Worm (Caenorhabditis elegans): ENCODE results near the gene C09G9.3.

DNA sequence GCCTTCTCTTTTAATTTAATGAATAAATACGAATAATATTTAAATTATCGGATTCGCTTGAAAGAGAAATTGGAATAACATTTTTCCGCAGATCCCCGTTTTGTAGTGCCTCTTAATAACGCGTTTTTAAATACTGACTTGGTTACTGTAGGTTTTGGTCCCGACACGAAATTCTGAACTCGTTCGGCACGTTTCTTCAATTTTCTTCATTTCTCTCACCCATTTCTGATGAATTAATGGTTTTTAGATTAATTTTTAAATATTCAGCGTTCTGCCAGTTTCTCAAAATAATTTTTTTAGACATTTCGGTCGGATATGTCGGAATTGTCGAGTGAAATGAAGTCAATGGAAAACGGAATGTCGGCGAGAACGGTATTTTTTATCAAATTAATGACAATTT, 28.5 kb upstream of the C09G9.3 start, which contains the start of gene C27B7.5:
- TF ChIP-seq him-1 (tag; optimal IDR thresholded peaks at IDR 0.05) (no peak), W03F9.2 (tag; optimal IDR thresholded peaks at IDR 0.05) (no peak)
